Fruit fly (Drosophila melanogaster): Measurements from ENCODE around the gene grn.

The grn gene

dm6 chr3R:8126316-8127150 lies 54.7 kb downstream of the grn start, which contains the start of the genes CG9667 and Arl8 (continued):
- TF ChIP-seq Bdp1 (GFP tag; optimal IDR thresholded peaks at IDR 0.05): no peak
- no peak for TF ChIP-seq Poxn (GFP tag; IDR thresholded peaks at IDR 0.05)
- TF ChIP-seq CG14050 (GFP tag; IDR thresholded peaks at IDR 0.05): no peak
- no peak for TF ChIP-seq nau (GFP tag; optimal IDR thresholded peaks at IDR 0.05)
- no peak for TF ChIP-seq gt (GFP tag; IDR thresholded peaks at IDR 0.05)
- no peak for TF ChIP-seq vfl (GFP tag; optimal IDR thresholded peaks at IDR 0.05)
- peak; percentile 15 for TF ChIP-seq cwo (GFP tag; optimal IDR thresholded peaks at IDR 0.05)
- no peak for TF ChIP-seq CG5245 (GFP tag; optimal IDR thresholded peaks at IDR 0.05)
- TF ChIP-seq CG9727 (GFP tag; optimal IDR thresholded peaks at IDR 0.05): peak; percentile 60
- no peak for TF ChIP-seq h (optimal IDR thresholded peaks at IDR 0.05)
- no peak for TF ChIP-seq CG6791 (GFP tag; IDR thresholded peaks at IDR 0.05; ENCODE audit: partially characterized antibody)
- no peak for TF ChIP-seq abd-A (tag; optimal IDR thresholded peaks at IDR 0.05)
- TF ChIP-seq Stat92E (GFP tag; optimal IDR thresholded peaks at IDR 0.05): peak in 1 of 3 experiments; percentile 41
- TF ChIP-seq ERR (GFP tag; optimal IDR thresholded peaks at IDR 0.05): no peak
- TF ChIP-seq peb (GFP tag; IDR thresholded peaks at IDR 0.05): 0 out of 2 replicates have a peak, but pooled peaks have one; percentile 10
- peak; percentile 62 for TF ChIP-seq Fer3 (tag; optimal IDR thresholded peaks at IDR 0.05)
- TF ChIP-seq CG6272 (GFP tag; IDR thresholded peaks at IDR 0.05): peak; percentile 55
- peak; percentile 83 for TF ChIP-seq CG10543 (GFP tag; optimal IDR thresholded peaks at IDR 0.05)
- no peak for TF ChIP-seq CG4360 (GFP tag; IDR thresholded peaks at IDR 0.05)
- no peak for TF ChIP-seq pfk (GFP tag; optimal IDR thresholded peaks at IDR 0.05)
- TF ChIP-seq CG4820 (GFP tag; optimal IDR thresholded peaks at IDR 0.05): peak; percentile 64
- no peak for TF ChIP-seq cad (GFP tag; optimal IDR thresholded peaks at IDR 0.05)
- TF ChIP-seq slou (GFP tag; optimal IDR thresholded peaks at IDR 0.05): peak; percentile 33
- TF ChIP-seq CG10366 (GFP tag; IDR thresholded peaks at IDR 0.05): peak; percentile 60
- no peak for TF ChIP-seq CG14965 (GFP tag; optimal IDR thresholded peaks at IDR 0.05; ENCODE audit: borderline replicate concordance)
- peak; percentile 86 for TF ChIP-seq Rfx (GFP tag; IDR thresholded peaks at IDR 0.05)
- TF ChIP-seq pum (GFP tag; optimal IDR thresholded peaks at IDR 0.05): peak; percentile 20
- TF ChIP-seq az2 (GFP tag; optimal IDR thresholded peaks at IDR 0.05): peak; percentile 63
- TF ChIP-seq H15 (GFP tag; IDR thresholded peaks at IDR 0.05): peak; percentile 50; the same call in 1 of the 3 replicates
- TF ChIP-seq vvl (GFP tag; IDR thresholded peaks at IDR 0.05): peak; percentile 68
- no peak for TF ChIP-seq ems (GFP tag; optimal IDR thresholded peaks at IDR 0.05)
- TF ChIP-seq Lim3 (GFP tag; IDR thresholded peaks at IDR 0.05): no peak
- TF ChIP-seq trh (GFP tag; optimal IDR thresholded peaks at IDR 0.05): no peak
- TF ChIP-seq ttk (GFP tag; IDR thresholded peaks at IDR 0.05): peak; percentile 38; the same call in 1 of the 2 replicates
- no peak for TF ChIP-seq CG2199 (GFP tag; IDR thresholded peaks at IDR 0.05)
- no peak for TF ChIP-seq CG7271 (tag; optimal IDR thresholded peaks at IDR 0.05)
- TF ChIP-seq CG10431 (GFP tag; optimal IDR thresholded peaks at IDR 0.05): no peak
- peak; percentile 5 for TF ChIP-seq Spps (tag; optimal IDR thresholded peaks at IDR 0.05)
- TF ChIP-seq CG9932 (GFP tag; IDR thresholded peaks at IDR 0.05): peak; percentile 86
- peak in 1 of 3 experiments; percentile 61 for TF ChIP-seq lola (GFP tag; optimal IDR thresholded peaks at IDR 0.05)
- peak; percentile 99 for TF ChIP-seq grau (tag; optimal IDR thresholded peaks at IDR 0.05)
- peak; percentile 64 for TF ChIP-seq zen (tag; optimal IDR thresholded peaks at IDR 0.05)
- TF ChIP-seq Doc3 (GFP tag; IDR thresholded peaks at IDR 0.05; ENCODE audit: partially characterized antibody): 0 out of 3 replicates have a peak, but pooled peaks have one; percentile 26
- peak; percentile 16 for TF ChIP-seq HLH54F (GFP tag; optimal IDR thresholded peaks at IDR 0.05)
- peak; percentile 54 for TF ChIP-seq HHEX (GFP tag; optimal IDR thresholded peaks at IDR 0.05)
- TF ChIP-seq fu2 (GFP tag; optimal IDR thresholded peaks at IDR 0.05): no peak
- peak; percentile 86 for TF ChIP-seq CG12659 (GFP tag; optimal IDR thresholded peaks at IDR 0.05)
- TF ChIP-seq CG6813 (GFP tag; optimal IDR thresholded peaks at IDR 0.05): no peak
- TF ChIP-seq hbn (GFP tag; IDR thresholded peaks at IDR 0.05; ENCODE audit: partially characterized antibody): no peak; the same call in 1 of the 2 replicates

Measured in whole organism, embryonic.